Fruit fly (Drosophila melanogaster) ovary, adult (tissue): Measurements from ENCODE around the gene CG31606.
A peak's percentile ranks its signal among the peaks of the same experiment; 100 is the strongest.

Source experiments
- CG17801 ChIP-seq: fragments of 200-800 bp; optimal IDR thresholded peaks from 2 replicates; lab custom pipeline; 2019; ENCODE audit warnings: missing biosample characterization, mild to moderate bottlenecking, missing genetic modification characterization, moderate library complexity; ENCODE audit not compliant: partially characterized antibody

Gene CG31606

DNA sequence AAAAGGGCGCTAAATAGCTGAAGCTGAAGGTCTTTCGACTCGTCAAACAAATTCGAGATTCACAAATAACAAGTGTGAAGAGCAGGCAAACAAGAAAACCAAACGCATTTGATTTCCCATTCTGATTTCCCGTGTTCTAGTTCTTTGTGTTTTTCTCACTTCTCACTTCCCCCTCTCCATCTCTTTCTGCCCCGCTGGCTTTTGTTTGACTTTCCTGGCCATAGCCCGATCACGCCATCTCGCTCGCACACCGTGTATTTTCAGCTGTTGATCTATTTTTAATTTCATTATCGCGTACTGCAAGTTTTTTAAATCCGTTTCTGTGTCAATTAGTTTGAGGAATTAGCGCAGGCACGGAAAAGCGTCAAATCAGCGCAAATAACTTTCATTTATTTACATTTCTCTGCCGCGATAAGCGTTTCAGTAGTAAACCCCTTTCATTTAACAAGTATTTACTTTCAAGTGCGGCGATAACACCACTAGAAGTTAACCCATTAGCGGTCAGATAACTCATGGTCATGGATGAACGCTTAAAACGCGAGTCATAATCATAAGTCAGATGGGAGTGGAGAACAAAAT lies 16.3 kb downstream of the CG31606 start:
- peak; percentile 11 for TF ChIP-seq CG17801 (GFP tag; lab: Kevin White, UChicago)

DNA sequence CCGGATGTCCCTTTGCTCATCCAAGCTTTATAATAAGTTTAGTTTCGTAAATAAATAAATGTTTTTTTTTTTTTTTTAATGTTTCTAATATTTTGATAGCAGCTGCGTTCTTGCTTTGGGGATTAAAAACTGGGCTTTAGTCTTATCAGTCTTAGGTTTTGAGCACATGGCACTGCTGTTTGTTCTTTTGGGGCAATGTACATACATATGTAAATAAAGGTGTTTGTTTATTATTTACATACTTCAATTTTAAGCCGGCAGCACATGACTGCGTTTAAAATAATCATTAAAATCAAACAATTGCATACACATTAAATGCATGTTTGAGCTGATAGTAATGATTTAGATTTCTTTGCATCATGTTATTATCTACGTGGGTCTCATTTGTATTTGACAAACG lies 16.8 kb downstream of the CG31606 start:
- no peak for TF ChIP-seq CG17801 (GFP tag; lab: Kevin White, UChicago)

DNA sequence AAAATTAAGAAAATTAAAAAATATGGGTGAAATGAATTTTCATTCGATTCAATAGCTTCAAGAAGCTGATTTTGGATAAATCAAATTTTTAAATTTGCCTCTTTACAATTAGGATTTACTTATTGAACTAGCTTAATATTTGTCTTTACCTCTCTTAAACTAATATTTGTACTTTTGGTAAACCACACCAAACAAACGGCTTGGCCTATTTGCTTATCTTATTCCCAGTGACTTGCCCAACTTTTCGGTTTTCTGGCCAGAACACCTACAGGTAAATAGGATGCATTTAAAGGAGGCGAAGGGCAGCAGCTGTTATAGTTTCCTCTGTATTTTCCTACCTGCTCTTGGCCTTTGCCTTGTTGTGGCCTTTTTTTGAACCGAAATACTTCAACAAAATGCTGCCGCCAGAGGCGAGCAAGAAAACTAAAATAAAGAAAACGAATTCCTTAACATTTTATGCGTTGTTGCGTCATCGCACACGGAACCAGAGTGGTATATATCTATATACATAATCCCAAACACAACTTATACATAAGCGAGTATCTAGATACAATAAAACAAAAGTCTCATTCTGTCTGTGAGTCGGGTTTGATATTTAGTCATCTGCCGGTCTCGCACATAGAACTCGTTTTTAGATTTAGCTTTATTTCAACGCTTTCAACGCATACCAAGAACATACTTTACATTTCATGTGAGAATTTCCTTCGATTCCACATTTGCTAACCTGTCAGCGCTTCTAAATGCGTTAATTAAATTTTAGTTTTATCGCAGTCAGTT lies 18.6 kb downstream of the CG31606 start:
- no peak for TF ChIP-seq CG17801 (GFP tag; lab: Kevin White, UChicago)

DNA sequence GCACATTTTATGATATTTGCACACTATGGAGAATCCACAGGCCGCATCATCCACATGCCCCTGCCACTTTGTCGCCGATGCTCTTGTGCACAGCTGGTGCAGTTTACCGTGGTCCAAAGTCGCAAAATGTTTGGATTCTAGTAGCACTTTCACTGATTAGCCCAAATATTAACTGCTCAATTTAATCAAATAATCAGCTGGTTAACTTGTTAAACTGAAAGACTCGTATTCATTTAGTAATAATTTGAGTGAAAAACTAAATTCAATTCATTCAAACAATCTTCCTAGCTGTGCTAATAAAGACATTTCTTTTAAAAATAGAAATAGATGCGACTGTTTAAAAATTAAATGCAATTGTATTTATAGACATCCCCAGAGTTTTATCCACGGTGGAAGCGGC lies 20.7 kb downstream of the CG31606 start:
- no peak for TF ChIP-seq CG17801 (GFP tag; lab: Kevin White, UChicago)

DNA sequence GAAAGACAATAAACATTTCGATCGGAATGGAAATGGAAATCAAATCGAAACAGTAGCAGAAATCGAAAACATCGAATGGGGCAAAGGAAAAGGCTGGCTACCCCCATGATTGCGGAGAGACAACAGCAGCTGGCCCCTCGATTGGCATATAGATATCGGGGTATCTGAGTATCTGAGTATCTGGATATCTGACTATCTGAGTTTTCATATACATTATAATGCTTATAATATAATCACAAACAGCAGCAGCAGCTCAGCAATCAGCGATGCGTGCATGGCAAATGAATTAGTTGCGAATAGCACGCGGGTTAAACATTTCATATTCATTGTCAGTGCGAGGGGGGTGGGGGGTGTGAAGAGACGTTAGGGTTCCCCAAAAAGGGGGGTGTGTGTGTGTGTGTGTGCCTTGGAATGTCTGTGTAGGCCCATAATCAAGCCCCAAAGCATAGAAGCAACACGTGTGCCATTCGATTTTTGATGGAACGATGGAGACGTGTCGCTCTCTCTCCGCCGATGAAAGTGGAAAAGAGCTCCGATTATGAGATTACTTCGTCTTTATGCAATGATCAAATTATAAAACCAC lies 23.3 kb downstream of the CG31606 start:
- TF ChIP-seq CG17801 (GFP tag; lab: Kevin White, UChicago) = no peak

DNA sequence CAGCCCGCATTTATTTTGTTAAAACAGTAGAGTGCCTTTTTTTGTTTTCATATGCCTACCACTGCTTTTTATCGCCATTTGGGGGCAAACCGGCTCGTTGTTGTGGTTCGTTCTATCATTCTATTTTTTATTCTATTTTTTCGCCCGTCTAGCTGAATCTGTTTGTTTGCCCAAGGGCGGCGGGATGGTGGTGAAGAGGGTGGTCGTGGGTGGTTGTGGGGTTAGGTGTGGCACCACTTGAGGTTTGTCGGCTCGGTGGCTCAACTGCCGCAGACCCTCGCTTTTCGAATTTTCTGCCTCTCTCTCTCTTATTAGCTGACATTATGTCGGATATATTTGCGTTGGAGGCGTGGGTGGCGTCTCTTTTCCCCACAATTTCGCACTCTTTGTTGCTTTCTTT lies 24.1 kb downstream of the CG31606 start:
- no peak for TF ChIP-seq CG17801 (GFP tag; lab: Kevin White, UChicago)

DNA sequence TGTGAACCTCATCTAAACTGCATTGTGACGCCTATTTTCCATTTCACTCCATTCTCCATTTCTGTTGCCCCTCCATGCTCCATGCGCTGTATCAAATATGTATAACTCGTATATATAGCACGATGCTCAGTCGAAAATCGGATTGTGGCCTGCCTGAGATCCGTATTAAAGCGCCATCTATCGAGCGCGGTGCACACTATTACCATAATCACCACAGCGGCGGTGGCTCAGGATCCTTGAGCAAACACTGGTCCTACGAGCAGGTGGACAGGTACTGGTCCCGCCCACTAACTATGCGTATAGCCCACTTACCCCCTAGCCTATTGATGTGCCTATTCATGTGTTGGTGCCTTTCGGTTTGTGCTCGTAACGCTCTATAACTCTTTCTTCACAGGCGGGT lies 37.6 kb downstream of the CG31606 start:
- TF ChIP-seq CG17801 (GFP tag; lab: Kevin White, UChicago) = no peak

DNA sequence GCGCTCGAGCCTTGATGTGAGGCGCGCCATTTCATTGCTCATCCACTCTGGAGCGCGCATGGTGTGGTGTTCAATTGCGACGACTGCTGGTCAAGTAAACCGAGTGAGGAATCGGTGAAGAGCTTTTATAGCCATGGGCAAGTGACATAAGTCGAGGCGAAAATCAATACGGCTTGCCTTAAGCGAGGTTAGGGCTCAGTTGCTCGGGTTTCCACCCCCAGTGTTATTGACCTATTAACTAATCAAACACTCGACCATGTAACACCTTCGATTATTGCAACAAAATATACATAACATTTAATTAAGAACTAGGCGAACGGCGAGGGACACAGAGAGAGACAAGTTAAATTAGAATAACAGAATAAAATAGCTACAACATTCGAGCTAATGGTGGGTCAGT lies 43.3 kb downstream of the CG31606 start, which contains the start of gene CG34134:
CG34134 (minus strand) TSS at position 101 of the 400 bp plus-strand sequence.
- no peak for TF ChIP-seq CG17801 (GFP tag; lab: Kevin White, UChicago)

DNA sequence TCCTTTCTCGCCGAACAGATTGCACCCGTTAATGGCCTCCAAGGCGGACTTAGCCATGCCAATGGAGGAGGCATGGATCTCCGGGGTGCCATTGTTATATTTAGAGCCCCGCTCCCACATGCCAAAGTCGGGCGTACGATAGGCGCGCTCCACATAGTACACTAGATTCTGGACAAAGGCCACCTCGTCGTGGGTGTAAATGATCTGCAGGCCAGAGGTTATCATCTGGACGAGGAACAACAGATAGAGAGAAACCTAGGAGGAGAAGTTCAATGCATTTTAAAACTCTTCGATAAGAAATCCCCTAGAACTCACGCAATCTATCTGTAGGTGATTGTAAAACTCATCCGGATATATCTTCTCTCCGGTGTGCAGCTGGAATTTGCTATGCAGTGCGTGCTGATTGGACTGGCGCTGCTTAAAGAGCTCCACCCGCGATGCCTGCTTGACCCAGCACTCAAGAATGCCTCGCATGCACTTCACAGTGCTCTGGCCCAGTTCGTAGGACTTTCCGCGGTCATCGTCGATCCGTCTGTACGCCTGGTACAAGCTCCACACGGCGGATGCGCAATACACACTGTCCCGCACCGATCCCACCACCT lies 48.4 kb downstream of the CG31606 start:
- no peak for TF ChIP-seq CG17801 (GFP tag; lab: Kevin White, UChicago)

DNA sequence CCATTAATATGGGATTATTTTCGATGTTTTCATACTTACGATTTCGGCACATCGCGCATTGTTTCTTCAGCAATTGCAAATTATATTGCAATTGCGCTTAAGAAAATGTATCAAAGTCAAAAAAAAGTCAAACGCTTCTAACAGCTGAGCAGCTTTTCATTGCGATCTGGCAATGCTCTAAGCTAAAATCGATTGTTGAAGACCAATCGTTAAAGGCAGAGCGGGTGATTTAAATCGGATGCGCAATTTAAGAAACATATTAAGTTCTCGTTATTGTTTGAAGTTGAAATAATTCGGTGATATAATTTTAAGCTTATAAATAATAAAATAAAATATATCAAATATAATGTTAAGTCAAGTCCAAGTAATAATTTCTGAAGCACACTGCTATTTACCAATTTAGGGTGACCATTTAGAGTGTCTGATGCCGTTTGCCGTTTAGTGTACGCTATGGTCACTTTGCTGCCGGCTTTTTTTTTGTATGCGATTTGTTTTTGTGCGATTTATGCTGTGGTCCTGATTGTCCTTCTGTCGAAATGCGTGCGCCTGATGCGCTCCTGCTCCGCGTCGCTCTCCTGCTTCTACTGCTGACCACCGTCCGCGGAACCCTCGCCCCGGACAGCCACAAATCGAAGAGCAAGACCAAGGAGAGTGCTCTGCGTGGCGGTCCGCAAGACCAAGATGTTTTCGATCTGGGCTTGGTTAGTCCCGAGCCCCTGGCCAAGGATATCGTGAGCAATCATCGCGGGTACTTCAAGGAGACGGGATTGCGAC lies 49.5 kb downstream of the CG31606 start, which contains the start of the genes CG8475 and CG8460:
CG8475 (minus strand) TSS at position 162 of the 774 bp plus-strand sequence.
CG8460 (plus strand) TSS at position 437 of the 774 bp plus-strand sequence.
- no peak for TF ChIP-seq CG17801 (GFP tag; lab: Kevin White, UChicago)
